Fruit fly (Drosophila melanogaster): ENCODE results near the gene CG14354.

Gene CG14354

dm6 chr3R:25815179-25815578, at the start of gene CG14354:
Gene CG14354, plus strand, starts transcription at chr3R:25815479.
- TF ChIP-seq Hnf4 (GFP tag; optimal IDR thresholded peaks at IDR 0.05) (no peak), Mio (GFP tag; optimal IDR thresholded peaks at IDR 0.05) (no peak), pan (optimal IDR thresholded peaks at IDR 0.05) (no peak), rgr (GFP tag; optimal IDR thresholded peaks at IDR 0.05) (no peak), psq (GFP tag; optimal IDR thresholded peaks at IDR 0.05) (no peak), Hr83 (GFP tag; optimal IDR thresholded peaks at IDR 0.05; ENCODE audit: poor library complexity, severe bottlenecking) (no peak), Dif (GFP tag; optimal IDR thresholded peaks at IDR 0.05; ENCODE audit: partially characterized antibody) (no peak), sage (GFP tag; optimal IDR thresholded peaks at IDR 0.05) (no peak), GATAd (GFP tag; optimal IDR thresholded peaks at IDR 0.05) (no peak), dmrt93B (GFP tag; optimal IDR thresholded peaks at IDR 0.05) (no peak), br (GFP tag; optimal IDR thresholded peaks at IDR 0.05) (no peak), Vsx2 (GFP tag; optimal IDR thresholded peaks at IDR 0.05; ENCODE audit: partially characterized antibody) (no peak), Sp1 (GFP tag; optimal IDR thresholded peaks at IDR 0.05) (no peak), brk (GFP tag; optimal IDR thresholded peaks at IDR 0.05) (no peak), CG32264 (GFP tag; optimal IDR thresholded peaks at IDR 0.05) (no peak), usp (GFP tag; optimal IDR thresholded peaks at IDR 0.05) (no peak), h (GFP tag; optimal IDR thresholded peaks at IDR 0.05) (no peak), dsf (GFP tag; optimal IDR thresholded peaks at IDR 0.05; ENCODE audit: borderline replicate concordance) (no peak), foxo (GFP tag; optimal IDR thresholded peaks at IDR 0.05) (no peak)

DNA sequence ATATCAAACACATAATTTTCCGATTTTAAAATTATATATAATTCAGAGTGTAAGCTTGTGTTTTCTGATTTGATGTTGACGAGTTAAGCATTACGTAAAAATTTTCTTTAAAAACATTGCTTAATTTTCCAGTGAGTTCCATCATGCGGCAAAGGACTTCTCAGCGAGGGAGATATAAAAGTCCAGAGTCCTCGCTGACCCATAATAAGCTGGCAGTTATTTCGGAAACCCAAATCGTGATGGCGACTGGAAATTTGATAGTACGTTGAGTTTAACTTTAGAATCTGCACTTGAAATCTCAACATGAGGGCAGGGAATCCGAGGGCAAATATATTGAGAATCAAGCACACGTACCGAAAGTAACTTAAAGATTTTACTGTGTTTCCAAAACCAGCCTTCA, 40.0 kb upstream of the CG14354 start, which contains the start of the genes CG17197 and CG17198:
TSS of gene CG17197 (minus strand) at position 101 of the 400 bp plus-strand sequence.
TSS of gene CG17198 (minus strand) at position 101 of the 400 bp plus-strand sequence.
- no peak for TF ChIP-seq h (GFP tag; optimal IDR thresholded peaks at IDR 0.05)
- no peak for TF ChIP-seq dsf (GFP tag; optimal IDR thresholded peaks at IDR 0.05; ENCODE audit: borderline replicate concordance)
- no peak for TF ChIP-seq OdsH (GFP tag; optimal IDR thresholded peaks at IDR 0.05)
- no peak for TF ChIP-seq Vsx2 (GFP tag; optimal IDR thresholded peaks at IDR 0.05; ENCODE audit: partially characterized antibody)
- TF ChIP-seq Sp1 (GFP tag; optimal IDR thresholded peaks at IDR 0.05): no peak
- TF ChIP-seq CrebA (GFP tag; optimal IDR thresholded peaks at IDR 0.05; ENCODE audit: borderline replicate concordance): no peak
- TF ChIP-seq Mio (GFP tag; optimal IDR thresholded peaks at IDR 0.05): no peak
- TF ChIP-seq CG32264 (GFP tag; optimal IDR thresholded peaks at IDR 0.05): no peak
- TF ChIP-seq tai (GFP tag; optimal IDR thresholded peaks at IDR 0.05): no peak
- no peak for TF ChIP-seq psq (GFP tag; optimal IDR thresholded peaks at IDR 0.05)
- TF ChIP-seq br (GFP tag; optimal IDR thresholded peaks at IDR 0.05): no peak

dm6 chr3R:25776137-25776536, 39.1 kb upstream of the CG14354 start, which contains the start of gene CG17196:
Gene CG17196, minus strand, starts transcription at chr3R:25776237.
- TF ChIP-seq h (GFP tag; optimal IDR thresholded peaks at IDR 0.05) (no peak), lola (GFP tag; optimal IDR thresholded peaks at IDR 0.05) (no peak), usp (GFP tag; optimal IDR thresholded peaks at IDR 0.05) (no peak)

DNA sequence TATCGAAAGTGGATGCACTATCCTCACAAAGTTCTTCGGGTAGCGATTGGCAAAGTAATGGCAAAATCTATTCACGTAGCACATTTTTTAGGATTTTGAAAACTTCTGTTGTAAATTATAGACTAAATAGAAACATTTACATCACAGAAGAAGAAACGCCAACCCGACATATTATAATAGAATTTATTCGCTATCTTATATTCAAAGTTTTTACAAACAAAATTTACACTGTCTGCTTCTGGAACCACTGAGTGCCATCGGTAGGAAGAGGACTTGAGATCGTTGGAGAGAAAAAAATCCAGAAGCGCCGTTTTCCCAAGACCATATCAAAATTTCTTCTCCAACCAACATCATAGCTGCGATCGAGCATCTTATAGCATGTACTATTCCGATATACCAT, 38.2 kb upstream of the CG14354 start, which contains the start of gene CG17195:
TSS of gene CG17195 (minus strand) at position 101 of the 400 bp plus-strand sequence.
- TF ChIP-seq sage (GFP tag; optimal IDR thresholded peaks at IDR 0.05) (no peak), OdsH (GFP tag; optimal IDR thresholded peaks at IDR 0.05) (no peak), dl (GFP tag; optimal IDR thresholded peaks at IDR 0.05; ENCODE audit: insufficient read depth in 1 of 2, partially characterized antibody in 2 of 2) (no peak), CG32264 (GFP tag; optimal IDR thresholded peaks at IDR 0.05) (no peak), Hr83 (GFP tag; optimal IDR thresholded peaks at IDR 0.05; ENCODE audit: poor library complexity, severe bottlenecking) (no peak), pan (optimal IDR thresholded peaks at IDR 0.05) (no peak), tai (GFP tag; optimal IDR thresholded peaks at IDR 0.05) (no peak), fru (GFP tag; optimal IDR thresholded peaks at IDR 0.05) (no peak), Sp1 (GFP tag; optimal IDR thresholded peaks at IDR 0.05) (no peak), Abd-B (GFP tag; optimal IDR thresholded peaks at IDR 0.05) (no peak), brk (GFP tag; optimal IDR thresholded peaks at IDR 0.05) (no peak), foxo (GFP tag; optimal IDR thresholded peaks at IDR 0.05) (no peak), usp (GFP tag; optimal IDR thresholded peaks at IDR 0.05) (no peak), Dfd (GFP tag; optimal IDR thresholded peaks at IDR 0.05) (no peak)

DNA sequence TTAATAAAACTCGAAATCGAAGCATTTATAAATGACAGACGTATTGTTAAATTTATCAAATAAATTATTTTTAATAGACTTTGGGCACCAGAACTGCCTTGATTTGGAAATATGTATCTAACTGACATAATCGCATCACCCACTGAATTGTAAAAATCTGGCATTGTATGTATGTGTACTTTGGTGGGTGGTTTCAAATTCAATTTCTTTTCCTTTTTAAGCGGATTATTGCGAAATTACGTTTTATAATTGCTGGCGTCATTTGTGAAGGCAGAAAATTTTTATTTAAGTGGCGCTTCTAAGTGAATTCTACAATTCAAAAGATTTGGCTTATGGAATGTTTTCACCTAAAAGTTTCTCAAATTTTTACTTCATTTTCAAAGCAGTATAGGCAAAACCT, 37.1 kb upstream of the CG14354 start, which contains the start of gene CG4956:
TSS of gene CG4956 (minus strand) at position 101 of the 400 bp plus-strand sequence.
- no peak for TF ChIP-seq Vsx2 (GFP tag; optimal IDR thresholded peaks at IDR 0.05; ENCODE audit: partially characterized antibody)
- no peak for TF ChIP-seq Dfd (GFP tag; optimal IDR thresholded peaks at IDR 0.05)
- no peak for TF ChIP-seq pan (optimal IDR thresholded peaks at IDR 0.05)
- TF ChIP-seq Hnf4 (GFP tag; optimal IDR thresholded peaks at IDR 0.05): no peak
- no peak for TF ChIP-seq foxo (GFP tag; optimal IDR thresholded peaks at IDR 0.05)
- TF ChIP-seq woc (GFP tag; optimal IDR thresholded peaks at IDR 0.05): no peak
- TF ChIP-seq Dif (GFP tag; optimal IDR thresholded peaks at IDR 0.05; ENCODE audit: partially characterized antibody): no peak
- no peak for TF ChIP-seq dl (GFP tag; optimal IDR thresholded peaks at IDR 0.05; ENCODE audit: insufficient read depth in 1 of 2, partially characterized antibody in 2 of 2)
- no peak for TF ChIP-seq Myc (optimal IDR thresholded peaks at IDR 0.05)
- TF ChIP-seq CrebA (GFP tag; optimal IDR thresholded peaks at IDR 0.05; ENCODE audit: borderline replicate concordance): no peak
- no peak for TF ChIP-seq ey (GFP tag; optimal IDR thresholded peaks at IDR 0.05)
- TF ChIP-seq N (GFP tag; optimal IDR thresholded peaks at IDR 0.05): no peak
- no peak for TF ChIP-seq h (GFP tag; optimal IDR thresholded peaks at IDR 0.05)

All from whole organism, wandering third instar larva.